Worm (Caenorhabditis elegans): Measurements from ENCODE around the gene F15H10.12.

Gene F15H10.12

DNA sequence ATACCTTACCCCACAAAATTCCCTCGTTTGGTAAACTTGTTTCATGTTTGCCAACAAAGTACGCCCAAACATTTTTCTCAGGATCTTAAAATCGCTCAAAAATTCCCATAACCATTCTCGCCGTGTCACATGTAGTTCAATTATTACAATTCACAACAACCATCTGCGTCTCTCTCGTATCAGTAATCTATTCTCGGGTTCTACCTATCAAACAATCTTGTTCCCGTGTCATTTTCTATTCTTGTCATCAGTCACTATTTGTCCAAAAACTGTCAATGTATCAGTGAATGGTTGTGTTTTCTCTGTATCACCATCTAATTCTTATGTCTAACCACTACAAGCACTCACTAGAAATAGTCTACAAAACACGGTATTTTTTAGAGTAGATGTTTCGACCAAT is 38.7 kb downstream of the F15H10.12 start (continued):
- TF ChIP-seq duxl-1 (tag; optimal IDR thresholded peaks at IDR 0.05; ENCODE audit: poor library complexity) (no peak), spr-1 (tag; optimal IDR thresholded peaks at IDR 0.05) (no peak), aha-1 (tag) (peak; percentile 1), mep-1 (tag; optimal IDR thresholded peaks at IDR 0.05) (peak; percentile 33)

DNA sequence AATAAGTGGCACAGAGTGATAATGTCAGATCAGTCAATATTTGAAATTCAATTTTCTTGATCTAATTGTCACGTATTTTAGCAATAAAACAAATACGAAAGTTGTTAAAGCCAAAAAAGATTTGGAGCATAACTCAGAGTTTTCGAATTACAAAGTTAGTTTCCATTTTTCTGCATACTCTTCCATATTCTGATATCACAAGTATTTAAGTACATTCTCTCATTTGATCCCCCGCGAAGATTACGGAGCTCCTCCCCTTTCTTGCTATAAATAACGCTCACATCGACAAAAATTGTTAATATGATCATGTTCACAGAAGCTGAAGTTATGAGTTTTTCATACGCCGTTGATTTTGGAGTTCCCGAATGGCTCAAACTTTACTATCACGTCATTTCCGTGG is 41.6 kb downstream of the F15H10.12 start, which contains the start of gene sri-20:
Gene sri-20, plus strand, starts transcription at position 301 of the 400 bp plus-strand sequence.
- TF ChIP-seq gei-8 (GFP tag; optimal IDR thresholded peaks at IDR 0.05) (no peak), spr-1 (tag; optimal IDR thresholded peaks at IDR 0.05) (no peak)

DNA sequence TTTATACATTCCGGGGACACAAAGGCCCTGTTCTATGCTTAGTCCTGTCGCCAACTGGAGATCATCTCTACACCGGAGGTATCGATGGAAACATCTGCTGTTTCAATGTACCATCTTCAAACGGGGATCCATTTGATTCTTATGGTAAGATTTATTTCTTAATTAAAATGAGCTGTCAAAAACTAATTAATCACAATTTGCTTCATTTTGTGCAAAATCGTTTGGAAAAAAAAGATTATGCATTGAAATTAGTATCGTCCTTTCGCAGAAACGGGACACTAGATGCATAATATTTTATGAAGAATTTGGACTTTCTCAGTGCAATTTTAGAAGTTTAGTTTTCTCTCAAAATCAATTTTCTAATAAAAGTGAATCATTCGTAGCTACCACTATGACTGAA is 46.0 kb downstream of the F15H10.12 start:
- no peak for TF ChIP-seq nhr-111 (GFP tag; optimal IDR thresholded peaks at IDR 0.05)
- TF ChIP-seq unc-62 (GFP tag; optimal IDR thresholded peaks at IDR 0.05 in 1 of 2) = peak in 1 of 2 experiments; percentile 93
- no peak for TF ChIP-seq unc-62 (tag; optimal IDR thresholded peaks at IDR 0.05)

ce11 chrV:10361830-10362397 is 48.0 kb downstream of the F15H10.12 start, which contains the start of gene cash-1:
TSS of gene cash-1 (plus strand) at chrV:10362261.
- TF ChIP-seq daf-8 (GFP tag; IDR thresholded peaks at IDR 0.05) (no peak), lim-7 (GFP tag; IDR thresholded peaks at IDR 0.05) (no peak), cey-2 (tag; optimal IDR thresholded peaks at IDR 0.05; ENCODE audit: borderline replicate concordance, insufficient read depth) (no peak), vab-7 (GFP tag; IDR thresholded peaks at IDR 0.05) (no peak), skn-1 (tag; optimal IDR thresholded peaks at IDR 0.05) (no peak), snpc-4 (tag; optimal IDR thresholded peaks at IDR 0.05) (no peak), Y75B8A.6 (GFP tag; IDR thresholded peaks at IDR 0.05) (no peak), ceh-20 (GFP tag; IDR thresholded peaks at IDR 0.05) (no peak), madf-9 (GFP tag; conservative IDR thresholded peaks at IDR 0.05) (no peak), pha-4 (GFP tag; IDR thresholded peaks at IDR 0.05) (no peak), pha-4 (tag; optimal IDR thresholded peaks at IDR 0.05) (no peak), nhr-41 (GFP tag; IDR thresholded peaks at IDR 0.05) (no peak), madf-5 (GFP tag; IDR thresholded peaks at IDR 0.05) (no peak), nhr-76 (tag; optimal IDR thresholded peaks at IDR 0.05) (no peak), nhr-42 (GFP tag; IDR thresholded peaks at IDR 0.05) (no peak), daf-16 (GFP tag; optimal IDR thresholded peaks at IDR 0.05) (no peak), daf-16 (tag; optimal IDR thresholded peaks at IDR 0.05) (peak; percentile 42), pqm-1 (tag; optimal IDR thresholded peaks at IDR 0.05) (peak; percentile 45), mxl-3 (GFP tag; optimal IDR thresholded peaks at IDR 0.05) (peak; percentile 83), rbr-2 (tag; optimal IDR thresholded peaks at IDR 0.05) (peak; percentile 46), lin-39 (tag; optimal IDR thresholded peaks at IDR 0.05) (no peak), sdz-12 (GFP tag; optimal IDR thresholded peaks at IDR 0.05) (no peak), nhr-48 (tag; optimal IDR thresholded peaks at IDR 0.05) (no peak), lir-3 (tag; optimal IDR thresholded peaks at IDR 0.05) (no peak), zfp-2 (tag; optimal IDR thresholded peaks at IDR 0.05) (no peak), zip-11 (GFP tag; IDR thresholded peaks at IDR 0.05) (no peak), Y105C5A.15 (GFP tag; IDR thresholded peaks at IDR 0.05) (no peak), lin-1 (GFP tag; IDR thresholded peaks at IDR 0.05) (0 out of 2 replicates have a peak, but pooled peaks have one; percentile 33), Y48G9A.11 (GFP tag; IDR thresholded peaks at IDR 0.05) (no peak), tra-1 (GFP tag; IDR thresholded peaks at IDR 0.05) (no peak), nhr-102 (tag; optimal IDR thresholded peaks at IDR 0.05) (no peak), nhr-28 (tag; optimal IDR thresholded peaks at IDR 0.05) (peak; percentile 38), lsy-2 (tag; optimal IDR thresholded peaks at IDR 0.05) (peak in 1 of 2 experiments; percentile 72), nhr-25 (tag; optimal IDR thresholded peaks at IDR 0.05; ENCODE audit: borderline replicate concordance, insufficient read depth) (peak; percentile 25), lin-15B (tag; optimal IDR thresholded peaks at IDR 0.05) (no peak), tag-97 (GFP tag; IDR thresholded peaks at IDR 0.05) (no peak), nhr-111 (GFP tag; optimal IDR thresholded peaks at IDR 0.05) (no peak), unc-39 (tag; optimal IDR thresholded peaks at IDR 0.05) (no peak), daf-19 (GFP tag; conservative IDR thresholded peaks at IDR 0.05) (no peak)
